Worm (Caenorhabditis elegans) whole organism, early embryonic: ENCODE results near the gene nspb-2.

Experiments
- ama-1 ChIP-seq: fragments of 150-350 bp; optimal IDR thresholded peaks from 2 replicates; lab custom pipeline; 2014
- ceh-13 ChIP-seq: fragments of 200-800 bp; sonication (Bioruptor generic); optimal IDR thresholded peaks from 2 replicates; lab custom pipeline; 2018; ENCODE audit warnings: mild to moderate bottlenecking, missing genetic modification characterization, missing compliant biosample characterization
- ets-7 ChIP-seq: sonication (generic microtip); optimal IDR thresholded peaks from 2 replicates; lab custom pipeline; 2016; ENCODE audit warnings: missing genotype, missing genetic modification characterization, missing compliant biosample characterization
- flt-1 ChIP-seq: fragments of 200-800 bp; sonication (Bioruptor generic); IDR thresholded peaks from 2 replicates; pipeline ENCODE4 v1.3.6; 2022; ENCODE audit warnings: missing genetic modification characterization, missing compliant biosample characterization
- hmg-4 ChIP-seq: fragments of 200-800 bp; sonication (Bioruptor generic); optimal IDR thresholded peaks from 2 replicates; lab custom pipeline; 2018; ENCODE audit warnings: mild to moderate bottlenecking, missing genetic modification characterization, missing compliant biosample characterization
- pes-1 ChIP-seq: fragments of 200-800 bp; sonication (Bioruptor generic); IDR thresholded peaks from 2 replicates; pipeline ENCODE4 v1.3.6; 2022; ENCODE audit warnings: missing genetic modification reagents, missing genetic modification characterization, missing compliant biosample characterization
- scrt-1 ChIP-seq: fragments of 200-800 bp; sonication (Bioruptor generic); IDR thresholded peaks from 2 replicates; pipeline ENCODE4 v1.3.6; 2022; ENCODE audit warnings: missing genetic modification characterization, missing compliant biosample characterization
- tbx-37 ChIP-seq: fragments of 200-800 bp; sonication (Bioruptor generic); conservative IDR thresholded peaks from 2 replicates; pipeline ENCODE4 v1.3.6; 2022; ENCODE audit warnings: missing genetic modification reagents, missing genetic modification characterization, missing compliant biosample characterization

DNA sequence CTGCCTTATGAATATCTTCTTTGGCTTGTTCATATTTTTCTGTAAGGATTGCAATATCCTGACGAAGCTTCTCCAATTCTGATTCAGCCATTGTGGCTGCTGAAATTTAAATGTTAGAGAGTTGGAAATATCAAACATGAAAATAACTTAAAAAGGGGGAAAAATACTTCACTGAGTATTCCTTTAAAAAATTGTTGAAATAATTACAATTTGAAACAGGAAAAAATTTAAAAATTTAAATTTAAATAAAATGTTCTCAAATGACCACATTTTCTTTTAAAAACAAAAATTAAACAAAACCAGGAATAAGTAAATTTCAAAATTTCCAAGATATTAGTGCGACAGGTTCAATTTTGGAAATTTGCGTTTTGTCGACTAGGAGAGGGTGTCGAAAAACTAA is 19.3 kb upstream of the nspb-2 start, which contains the start of gene bicd-1:
- no peak for TF ChIP-seq flt-1
- TF ChIP-seq ets-7 (tag; lab: Kevin White, UChicago): no peak
- TF ChIP-seq scrt-1 (GFP tag; lab: Robert Waterston, UW): no peak
- no peak for TF ChIP-seq ceh-13
- TF ChIP-seq ama-1 (lab: Kevin White, UChicago): no peak
- TF ChIP-seq hmg-4 (GFP tag; lab: Kevin White, UChicago): no peak
- TF ChIP-seq pes-1 (GFP tag; lab: Robert Waterston, UW): no peak
- no peak for TF ChIP-seq tbx-37 (GFP tag; lab: Robert Waterston, UW)
